Worm (Caenorhabditis elegans): ENCODE results near the gene ahsa-1.

Gene ahsa-1

ce11 chrV:15065068-15065744, 20.0 kb downstream of the ahsa-1 start, which contains the start of gene C25D7.9:
Gene C25D7.9 (plus strand): TSS chrV:15065135.
- TF ChIP-seq F13H6.1 (tag; optimal IDR thresholded peaks at IDR 0.05) (no peak), sdc-2 (tag; optimal IDR thresholded peaks at IDR 0.05) (peak; percentile 20), C38D4.7 (GFP tag; optimal IDR thresholded peaks at IDR 0.05) (no peak), hlh-6 (tag; optimal IDR thresholded peaks at IDR 0.05) (peak; percentile 16), tbx-2 (tag; optimal IDR thresholded peaks at IDR 0.05) (peak; percentile 40), ceh-6 (GFP tag; optimal IDR thresholded peaks at IDR 0.05) (no peak), ceh-19 (GFP tag; optimal IDR thresholded peaks at IDR 0.05) (peak; percentile 46), lin-11 (tag; optimal IDR thresholded peaks at IDR 0.05) (no peak), unc-42 (tag; optimal IDR thresholded peaks at IDR 0.05) (peak; percentile 47), pros-1 (tag; optimal IDR thresholded peaks at IDR 0.05) (no peak), ceh-34 (tag; optimal IDR thresholded peaks at IDR 0.05) (peak; percentile 32), ahr-1 (tag; optimal IDR thresholded peaks at IDR 0.05) (no peak), rnt-1 (tag; optimal IDR thresholded peaks at IDR 0.05) (no peak), ceh-48 (tag; optimal IDR thresholded peaks at IDR 0.05) (peak; percentile 90), ets-4 (tag; optimal IDR thresholded peaks at IDR 0.05) (peak; percentile 61), ttx-3 (tag; optimal IDR thresholded peaks at IDR 0.05) (no peak), ceh-31 (tag; optimal IDR thresholded peaks at IDR 0.05) (peak; percentile 65), ref-2 (tag; optimal IDR thresholded peaks at IDR 0.05) (peak; percentile 22)

- no peak for TF ChIP-seq Y22D7AL.16 (tag; optimal IDR thresholded peaks at IDR 0.05)
- TF ChIP-seq zip-5 (tag; optimal IDR thresholded peaks at IDR 0.05): no peak
- TF ChIP-seq pax-1 (tag; optimal IDR thresholded peaks at IDR 0.05): no peak
- no peak for TF ChIP-seq C08G9.2 (tag; optimal IDR thresholded peaks at IDR 0.05)
- TF ChIP-seq ceh-34 (tag; optimal IDR thresholded peaks at IDR 0.05): no peak
- TF ChIP-seq hlh-15 (tag; optimal IDR thresholded peaks at IDR 0.05): no peak
- TF ChIP-seq unc-55 (GFP tag; optimal IDR thresholded peaks at IDR 0.05): no peak
- TF ChIP-seq ama-1 (optimal IDR thresholded peaks at IDR 0.05): no peak
- no peak for TF ChIP-seq madf-2 (tag; optimal IDR thresholded peaks at IDR 0.05)
- TF ChIP-seq ztf-16 (tag; optimal IDR thresholded peaks at IDR 0.05): no peak
- no peak for TF ChIP-seq F13H6.1 (tag; optimal IDR thresholded peaks at IDR 0.05)
- TF ChIP-seq K02D7.2 (tag; optimal IDR thresholded peaks at IDR 0.05): no peak
- TF ChIP-seq ceh-45 (GFP tag; IDR thresholded peaks at IDR 0.05): no peak
- TF ChIP-seq lin-11 (tag; optimal IDR thresholded peaks at IDR 0.05): no peak
- no peak for TF ChIP-seq pha-2 (tag; optimal IDR thresholded peaks at IDR 0.05)
Observed at ce11 chrV:15063987-15064386, 21.2 kb downstream of the ahsa-1 start, which contains the start of gene rap-2. Gene rap-2 (minus strand): TSS chrV:15064087.

- no peak for TF ChIP-seq C08G9.2 (tag; optimal IDR thresholded peaks at IDR 0.05)
- TF ChIP-seq sdc-2 (tag; optimal IDR thresholded peaks at IDR 0.05): no peak
- TF ChIP-seq ceh-30 (tag; optimal IDR thresholded peaks at IDR 0.05): no peak
- no peak for TF ChIP-seq mec-3 (tag; optimal IDR thresholded peaks at IDR 0.05; ENCODE audit: borderline replicate concordance)
- no peak for TF ChIP-seq che-1 (tag; optimal IDR thresholded peaks at IDR 0.05)
- no peak for TF ChIP-seq hlh-15 (tag; optimal IDR thresholded peaks at IDR 0.05)
- TF ChIP-seq ttx-3 (tag; optimal IDR thresholded peaks at IDR 0.05): no peak
- no peak for TF ChIP-seq ceh-14 (tag; optimal IDR thresholded peaks at IDR 0.05)
- no peak for TF ChIP-seq syd-9 (tag; optimal IDR thresholded peaks at IDR 0.05)
- no peak for TF ChIP-seq K09A11.1 (tag; optimal IDR thresholded peaks at IDR 0.05; ENCODE audit: insufficient read depth)
- TF ChIP-seq F13H6.1 (tag; optimal IDR thresholded peaks at IDR 0.05): no peak
- TF ChIP-seq pqm-1 (tag; optimal IDR thresholded peaks at IDR 0.05): no peak
- TF ChIP-seq unc-3 (GFP tag; conservative IDR thresholded peaks at IDR 0.05): no peak
- no peak for TF ChIP-seq unc-3 (tag; optimal IDR thresholded peaks at IDR 0.05)
- no peak for TF ChIP-seq ceh-48 (tag; optimal IDR thresholded peaks at IDR 0.05)
- no peak for TF ChIP-seq ceh-24 (tag; optimal IDR thresholded peaks at IDR 0.05)
- no peak for TF ChIP-seq hlh-6 (tag; optimal IDR thresholded peaks at IDR 0.05)
- no peak for TF ChIP-seq tbx-7 (tag; optimal IDR thresholded peaks at IDR 0.05)
- TF ChIP-seq nhr-11 (tag; optimal IDR thresholded peaks at IDR 0.05): no peak
Observed at ce11 chrV:15060595-15060994, 24.6 kb downstream of the ahsa-1 start.
